Worm (Caenorhabditis elegans): ENCODE measurements around the gene ZC239.16.

Gene ZC239.16

ce11 chrII:3225200-3225599 is at the start of gene ZC239.16:
Gene ZC239.16 (minus strand): TSS chrII:3225319.
- TF ChIP-seq nhr-28 (tag; optimal IDR thresholded peaks at IDR 0.05) = peak; percentile 50
- TF ChIP-seq daf-16 (GFP tag; optimal IDR thresholded peaks at IDR 0.05) = no peak
- peak; percentile 61 for TF ChIP-seq daf-16 (tag; optimal IDR thresholded peaks at IDR 0.05)
- TF ChIP-seq dmd-9 (GFP tag; IDR thresholded peaks at IDR 0.05) = no peak
- peak; percentile 38 for TF ChIP-seq pqm-1 (tag; optimal IDR thresholded peaks at IDR 0.05)
- no peak for TF ChIP-seq spr-1 (tag; optimal IDR thresholded peaks at IDR 0.05)
- 0 out of 2 replicates have a peak, but pooled peaks have one; percentile 8 for TF ChIP-seq dmd-6 (GFP tag; IDR thresholded peaks at IDR 0.05)
- TF ChIP-seq dve-1 (tag; optimal IDR thresholded peaks at IDR 0.05; ENCODE audit: insufficient read depth) = peak; percentile 23
- TF ChIP-seq php-3 (GFP tag; IDR thresholded peaks at IDR 0.05) = peak; percentile 27; the same call in 1 of the 2 replicates
- TF ChIP-seq set-16 (GFP tag; IDR thresholded peaks at IDR 0.05) = no peak
- no peak for TF ChIP-seq zfp-2 (tag; optimal IDR thresholded peaks at IDR 0.05)

- TF ChIP-seq dmd-9 (GFP tag; IDR thresholded peaks at IDR 0.05) = no peak
- peak; percentile 39 for TF ChIP-seq hlh-30 (tag; optimal IDR thresholded peaks at IDR 0.05; ENCODE audit: insufficient read depth)
Measured at ce11 chrII:3270598-3270997, 45.5 kb upstream of the ZC239.16 start.

- TF ChIP-seq php-3 (GFP tag; IDR thresholded peaks at IDR 0.05) = no peak
- TF ChIP-seq madf-5 (GFP tag; IDR thresholded peaks at IDR 0.05) = peak in 1 of 2 experiments; percentile 55; a peak in 1 of 4 replicates
- no peak for TF ChIP-seq ceh-28 (tag; optimal IDR thresholded peaks at IDR 0.05)
- no peak for TF ChIP-seq daf-19 (GFP tag; conservative IDR thresholded peaks at IDR 0.05)
- TF ChIP-seq dmd-9 (GFP tag; IDR thresholded peaks at IDR 0.05) = no peak
- peak; percentile 55 for TF ChIP-seq mes-2 (tag; optimal IDR thresholded peaks at IDR 0.05; ENCODE audit: poor library complexity, severe bottlenecking)
- peak in 1 of 2 experiments; percentile 21 for TF ChIP-seq daf-16 (GFP tag; optimal IDR thresholded peaks at IDR 0.05)
- TF ChIP-seq daf-16 (tag; optimal IDR thresholded peaks at IDR 0.05) = no peak
- TF ChIP-seq madf-9 (GFP tag; conservative IDR thresholded peaks at IDR 0.05) = no peak
- TF ChIP-seq snpc-1.2 (GFP tag; IDR thresholded peaks at IDR 0.05) = 0 out of 2 replicates have a peak, but pooled peaks have one; percentile 45
- TF ChIP-seq zfp-3 (GFP tag; conservative IDR thresholded peaks at IDR 0.05) = 0 out of 2 replicates have a peak, but pooled peaks have one; percentile 43
- 0 out of 2 replicates have a peak, but pooled peaks have one; percentile 26 for TF ChIP-seq T26A8.4 (GFP tag; IDR thresholded peaks at IDR 0.05)
- TF ChIP-seq egl-43 (GFP tag; IDR thresholded peaks at IDR 0.05) = 0 out of 2 replicates have a peak, but pooled peaks have one; percentile 61
- no peak for TF ChIP-seq nhr-10 (tag; optimal IDR thresholded peaks at IDR 0.05)
- no peak for TF ChIP-seq zfp-2 (tag; optimal IDR thresholded peaks at IDR 0.05)
- TF ChIP-seq mxl-2 (GFP tag; conservative IDR thresholded peaks at IDR 0.05) = no peak
- no peak for TF ChIP-seq lin-15B (tag; optimal IDR thresholded peaks at IDR 0.05)
- TF ChIP-seq dve-1 (tag; optimal IDR thresholded peaks at IDR 0.05; ENCODE audit: insufficient read depth) = peak; percentile 27
- TF ChIP-seq ZK546.5 (tag; optimal IDR thresholded peaks at IDR 0.05) = no peak
- TF ChIP-seq hmg-1.1 (GFP tag; IDR thresholded peaks at IDR 0.05) = 0 out of 2 replicates have a peak, but pooled peaks have one; percentile 10
- no peak for TF ChIP-seq ceh-20 (GFP tag; IDR thresholded peaks at IDR 0.05)
- TF ChIP-seq nhr-76 (tag; optimal IDR thresholded peaks at IDR 0.05) = no peak
- TF ChIP-seq lim-7 (GFP tag; IDR thresholded peaks at IDR 0.05) = peak; percentile 70
- TF ChIP-seq hlh-11 (tag; optimal IDR thresholded peaks at IDR 0.05) = no peak
- no peak for TF ChIP-seq Y105C5A.15 (GFP tag; IDR thresholded peaks at IDR 0.05)
- TF ChIP-seq Y5F2A.4 (GFP tag; optimal IDR thresholded peaks at IDR 0.05) = no peak
- no peak for TF ChIP-seq daf-12 (tag; optimal IDR thresholded peaks at IDR 0.05)
- TF ChIP-seq skn-1 (tag; optimal IDR thresholded peaks at IDR 0.05) = no peak
- TF ChIP-seq duxl-1 (tag; optimal IDR thresholded peaks at IDR 0.05; ENCODE audit: poor library complexity) = peak; percentile 61
- no peak for TF ChIP-seq spr-3 (GFP tag; optimal IDR thresholded peaks at IDR 0.05)
- TF ChIP-seq tra-1 (GFP tag; IDR thresholded peaks at IDR 0.05) = no peak
- TF ChIP-seq snpc-4 (tag; optimal IDR thresholded peaks at IDR 0.05) = no peak
- TF ChIP-seq F10B5.3 (tag; optimal IDR thresholded peaks at IDR 0.05) = no peak
- no peak for TF ChIP-seq lin-13 (GFP tag; optimal IDR thresholded peaks at IDR 0.05)
- no peak for TF ChIP-seq ces-1 (GFP tag; optimal IDR thresholded peaks at IDR 0.05)
- no peak for TF ChIP-seq Y75B8A.6 (GFP tag; IDR thresholded peaks at IDR 0.05)
- no peak for TF ChIP-seq mdl-1 (tag; optimal IDR thresholded peaks at IDR 0.05)
- TF ChIP-seq ceh-82 (tag; optimal IDR thresholded peaks at IDR 0.05) = no peak
- no peak for TF ChIP-seq ctbp-1 (GFP tag; IDR thresholded peaks at IDR 0.05)
- TF ChIP-seq zip-11 (GFP tag; IDR thresholded peaks at IDR 0.05) = no peak
- no peak for TF ChIP-seq spr-1 (tag; optimal IDR thresholded peaks at IDR 0.05)
- TF ChIP-seq dmd-6 (GFP tag; IDR thresholded peaks at IDR 0.05) = peak; percentile 28; the same call in 1 of the 2 replicates
Measured at ce11 chrII:3267815-3268214, 42.7 kb upstream of the ZC239.16 start.

Measured in whole organism, L4 larva.